Fruit fly (Drosophila melanogaster): Measurements from ENCODE around the gene CG10211.
A peak's percentile ranks its signal among the peaks of the same experiment; 100 is the strongest.

- TF ChIP-seq cnc (optimal IDR thresholded peaks at IDR 0.05) (no peak), tj (GFP tag; optimal IDR thresholded peaks at IDR 0.05) (peak; percentile 49), CG5204 (GFP tag; optimal IDR thresholded peaks at IDR 0.05) (no peak), Crg-1 (GFP tag; optimal IDR thresholded peaks at IDR 0.05) (no peak), kay (GFP tag; ENCODE audit: borderline replicate concordance) (no peak), Mnt (GFP tag; optimal IDR thresholded peaks at IDR 0.05) (peak; percentile 57), CG7101 (tag; optimal IDR thresholded peaks at IDR 0.05) (no peak), bab1 (GFP tag; optimal IDR thresholded peaks at IDR 0.05) (peak; percentile 60), cic (GFP tag; optimal IDR thresholded peaks at IDR 0.05) (peak; percentile 2)
These were observed 32.8 kb upstream of the CG10211 start, which contains the start of gene CG10283 for dm6 chr2L:18484382-18485050.

All from whole organism, adult.